Worm (Caenorhabditis elegans) whole organism, L1 larva: ENCODE results near the gene C06A8.8.
A peak's percentile ranks its signal among the peaks of the same experiment; 100 is the strongest.

ENCODE experiments used
- C04F5.9 ChIP-seq: sonication (generic microtip); optimal IDR thresholded peaks from 2 replicates; lab custom pipeline; 2016; ENCODE audit warnings: missing genetic modification characterization, missing compliant biosample characterization
- C16A3.4 ChIP-seq: fragments of 150-350 bp; optimal IDR thresholded peaks from 2 replicates; lab custom pipeline; 2014; ENCODE audit warnings: missing biosample characterization, missing genetic modification characterization
- C34B4.2 ChIP-seq: sonication (generic microtip); optimal IDR thresholded peaks from 2 replicates; lab custom pipeline; 2017; ENCODE audit warnings: mild to moderate bottlenecking, missing genetic modification characterization, missing compliant biosample characterization
- F16B12.6 ChIP-seq: fragments of 150-350 bp; optimal IDR thresholded peaks from 2 replicates; lab custom pipeline; 2014; ENCODE audit warnings: missing biosample characterization, missing genetic modification characterization
- Y116A8C.19 ChIP-seq: sonication (generic microtip); optimal IDR thresholded peaks from 2 replicates; lab custom pipeline; 2016; ENCODE audit warnings: missing compliant biosample characterization, missing genetic modification characterization, borderline replicate concordance
- blmp-1 ChIP-seq: fragments of 150-350 bp; optimal IDR thresholded peaks from 2 replicates; lab custom pipeline; 2014; ENCODE audit warnings: missing biosample characterization, missing genetic modification characterization
- ceh-63 ChIP-seq: fragments of 200-800 bp; sonication (Bioruptor generic); optimal IDR thresholded peaks from 2 replicates; lab custom pipeline; 2018; ENCODE audit warnings: mild to moderate bottlenecking, missing genetic modification characterization, missing compliant biosample characterization
- ceh-90 ChIP-seq: sonication (generic microtip); optimal IDR thresholded peaks from 2 replicates; lab custom pipeline; 2016; ENCODE audit warnings: missing genetic modification characterization, missing compliant biosample characterization
- dpl-1 ChIP-seq, 3 experiments: fragments of 150-350 bp in 2 of 3; sonication (generic microtip) in 1 of 3; optimal IDR thresholded peaks; 2 replicates each; lab custom pipeline; 2014 to 2017; ENCODE audit warnings: missing biosample characterization in 3 of 3, missing genetic modification characterization in 3 of 3, missing genetic modification reagents in 3 of 3
- dsc-1 ChIP-seq: sonication (generic microtip); optimal IDR thresholded peaks from 2 replicates; lab custom pipeline; 2016; ENCODE audit warnings: mild to moderate bottlenecking, missing genetic modification characterization, missing compliant biosample characterization
- elt-2 ChIP-seq: sonication (generic microtip); optimal IDR thresholded peaks from 2 replicates; lab custom pipeline; 2016; ENCODE audit warnings: missing genetic modification characterization, mild to moderate bottlenecking, inconsistent platforms, missing compliant biosample characterization, missing genetic modification reagents
- elt-3 ChIP-seq, 6 experiments: fragments of 150-350 bp in 1 of 6; sonication (generic microtip); optimal IDR thresholded peaks; 2 replicates each; lab custom pipeline; 2017 to 2018; ENCODE audit warnings: missing biosample characterization in 6 of 6, missing genetic modification characterization in 6 of 6, inconsistent platforms in 1 of 6
- fkh-10 ChIP-seq: sonication (generic microtip); optimal IDR thresholded peaks from 2 replicates; lab custom pipeline; 2017; ENCODE audit warnings: missing biosample characterization, missing genetic modification reagents, missing genetic modification characterization
- fkh-8 ChIP-seq: sonication (generic microtip); optimal IDR thresholded peaks from 2 replicates; lab custom pipeline; 2016; ENCODE audit warnings: mild to moderate bottlenecking, missing genetic modification characterization, missing compliant biosample characterization
- grh-1 ChIP-seq: fragments of 200-800 bp; sonication (Bioruptor generic); IDR thresholded peaks from 2 replicates; pipeline ENCODE4 v1.3.6; 2022; ENCODE audit warnings: missing genetic modification reagents, missing genetic modification characterization, missing compliant biosample characterization
- hlh-4 ChIP-seq: sonication (generic microtip); optimal IDR thresholded peaks from 2 replicates; lab custom pipeline; 2016; ENCODE audit warnings: mild to moderate bottlenecking, missing genetic modification characterization, missing compliant biosample characterization
- isw-1 ChIP-seq: fragments of 200-800 bp; sonication (Bioruptor generic); IDR thresholded peaks from 2 replicates; pipeline ENCODE4 v1.3.6; 2022; ENCODE audit warnings: missing genetic modification characterization, missing compliant biosample characterization
- lin-14 ChIP-seq: fragments of 200-800 bp; sonication (Bioruptor generic); optimal IDR thresholded peaks from 2 replicates; lab custom pipeline; 2018; ENCODE audit warnings: mild to moderate bottlenecking, missing genetic modification characterization, moderate library complexity, missing compliant biosample characterization
- lin-15B ChIP-seq: fragments of 150-350 bp; sonication (generic microtip); optimal IDR thresholded peaks from 3 replicates; lab custom pipeline; 2014; ENCODE audit warnings: missing biosample characterization, missing genetic modification characterization
- lsy-2 ChIP-seq, 2 experiments: fragments of 150-350 bp; optimal IDR thresholded peaks; 2 replicates each; lab custom pipeline; 2014; ENCODE audit warnings: missing biosample characterization in 2 of 2, missing genetic modification characterization in 2 of 2
- mab-9 ChIP-seq: fragments of 200-800 bp; sonication (Bioruptor generic); IDR thresholded peaks from 2 replicates; pipeline ENCODE4 v1.3.6; 2022; ENCODE audit warnings: missing genetic modification reagents, missing genetic modification characterization, missing compliant biosample characterization
- mdl-1 ChIP-seq, 2 experiments: fragments of 150-350 bp; optimal IDR thresholded peaks; 2 replicates each; lab custom pipeline; 2014 to 2017; ENCODE audit warnings: missing biosample characterization in 2 of 2, missing genetic modification characterization in 2 of 2, inconsistent platforms in 1 of 2
- mep-1 ChIP-seq: fragments of 150-350 bp; optimal IDR thresholded peaks from 2 replicates; lab custom pipeline; 2014; ENCODE audit warnings: missing biosample characterization, missing genetic modification characterization
- nhr-19 ChIP-seq: fragments of 200-800 bp; sonication (Bioruptor generic); conservative IDR thresholded peaks from 2 replicates; pipeline ENCODE4 v1.3.6; 2022; ENCODE audit warnings: missing genetic modification characterization, missing compliant biosample characterization
- nhr-20 ChIP-seq: sonication (generic microtip); optimal IDR thresholded peaks from 2 replicates; lab custom pipeline; 2016; ENCODE audit warnings: mild to moderate bottlenecking, missing genetic modification characterization, missing compliant biosample characterization
- nhr-28 ChIP-seq: fragments of 150-350 bp; optimal IDR thresholded peaks from 2 replicates; lab custom pipeline; 2014; ENCODE audit warnings: missing biosample characterization, missing genetic modification characterization
- nhr-47 ChIP-seq: sonication (generic microtip); optimal IDR thresholded peaks from 2 replicates; lab custom pipeline; 2016; ENCODE audit warnings: mild to moderate bottlenecking, missing genetic modification characterization, moderate library complexity, missing compliant biosample characterization
- nhr-71 ChIP-seq: sonication (generic microtip); optimal IDR thresholded peaks from 2 replicates; lab custom pipeline; 2016; ENCODE audit warnings: mild to moderate bottlenecking, missing genetic modification characterization, moderate library complexity, missing compliant biosample characterization
- nhr-77 ChIP-seq: fragments of 150-350 bp; optimal IDR thresholded peaks from 2 replicates; lab custom pipeline; 2014; ENCODE audit warnings: missing biosample characterization, missing genetic modification characterization
- nhr-85 ChIP-seq: sonication (generic microtip); peaks from one replicate; lab custom pipeline; 2016; ENCODE audit warnings: missing genetic modification characterization, inconsistent platforms, missing compliant biosample characterization
- nhr-90 ChIP-seq: sonication (generic microtip); optimal IDR thresholded peaks from 2 replicates; lab custom pipeline; 2016; ENCODE audit warnings: mild to moderate bottlenecking, missing genetic modification characterization, missing compliant biosample characterization; ENCODE audit not compliant: poor library complexity
- pag-3 ChIP-seq: sonication (generic microtip); optimal IDR thresholded peaks from 2 replicates; lab custom pipeline; 2017; ENCODE audit warnings: missing genetic modification characterization, mild to moderate bottlenecking, missing compliant biosample characterization, antibody characterized with exemption, borderline replicate concordance; ENCODE audit not compliant: insufficient read depth
- rnt-1 ChIP-seq: sonication (generic microtip); optimal IDR thresholded peaks from 2 replicates; lab custom pipeline; 2016; ENCODE audit warnings: mild to moderate bottlenecking, missing genetic modification characterization, moderate library complexity, missing compliant biosample characterization
- skn-1 ChIP-seq: fragments of 150-350 bp; optimal IDR thresholded peaks from 2 replicates; lab custom pipeline; 2014; ENCODE audit warnings: missing biosample characterization, missing genetic modification characterization
- sptf-1 ChIP-seq: fragments of 150-350 bp; optimal IDR thresholded peaks from 2 replicates; lab custom pipeline; 2014; ENCODE audit warnings: missing biosample characterization, missing genetic modification characterization
- tbx-2 ChIP-seq: sonication (generic microtip); optimal IDR thresholded peaks from 2 replicates; lab custom pipeline; 2016; ENCODE audit warnings: missing genetic modification characterization, missing compliant biosample characterization
- unc-130 ChIP-seq: fragments of 150-350 bp; optimal IDR thresholded peaks from 2 replicates; lab custom pipeline; 2017; ENCODE audit warnings: missing biosample characterization, missing genetic modification characterization, inconsistent platforms
- unc-62 ChIP-seq: fragments of 150-350 bp; optimal IDR thresholded peaks from 2 replicates; lab custom pipeline; 2014; ENCODE audit warnings: missing biosample characterization, missing genetic modification reagents, missing genetic modification characterization
- unc-86 ChIP-seq: sonication (generic microtip); optimal IDR thresholded peaks from 2 replicates; lab custom pipeline; 2016; ENCODE audit warnings: missing genetic modification characterization, missing compliant biosample characterization
- unc-98 ChIP-seq: fragments of 200-800 bp; sonication (Bioruptor generic); IDR thresholded peaks from 2 replicates; pipeline ENCODE4 v1.3.6; 2022; ENCODE audit warnings: missing genetic modification characterization, missing compliant biosample characterization
- vab-15 ChIP-seq: sonication (generic microtip); optimal IDR thresholded peaks from 2 replicates; lab custom pipeline; 2017; ENCODE audit warnings: missing genotype, mild to moderate bottlenecking, missing genetic modification characterization, missing compliant biosample characterization
- xbp-1 ChIP-seq: sonication (generic microtip); optimal IDR thresholded peaks from 2 replicates; lab custom pipeline; 2016; ENCODE audit warnings: missing genetic modification characterization, missing compliant biosample characterization
- zag-1 ChIP-seq: fragments of 150-350 bp; optimal IDR thresholded peaks from 2 replicates; lab custom pipeline; 2014; ENCODE audit warnings: missing biosample characterization, missing genetic modification characterization
- ztf-11 ChIP-seq, 2 experiments: sonication (generic microtip); optimal IDR thresholded peaks; 2 replicates each; lab custom pipeline; 2016 to 2017; ENCODE audit warnings: missing genetic modification characterization in 2 of 2, missing biosample characterization in 1 of 2, missing compliant biosample characterization in 1 of 2

The C06A8.8 gene

ce11 chrII:7801255-7801654 lies 29.4 kb upstream of the C06A8.8 start:
- TF ChIP-seq zag-1 (tag; lab: Kevin White, UChicago) (no peak), nhr-85 (tag; lab: Kevin White, UChicago) (no peak), unc-98 (GFP tag; lab: Robert Waterston, UW) (no peak), blmp-1 (tag; lab: Kevin White, UChicago) (no peak), lin-15B (no peak), mab-9 (GFP tag; lab: Robert Waterston, UW) (no peak), Y116A8C.19 (no peak), nhr-77 (tag; lab: Kevin White, UChicago) (no peak)

DNA sequence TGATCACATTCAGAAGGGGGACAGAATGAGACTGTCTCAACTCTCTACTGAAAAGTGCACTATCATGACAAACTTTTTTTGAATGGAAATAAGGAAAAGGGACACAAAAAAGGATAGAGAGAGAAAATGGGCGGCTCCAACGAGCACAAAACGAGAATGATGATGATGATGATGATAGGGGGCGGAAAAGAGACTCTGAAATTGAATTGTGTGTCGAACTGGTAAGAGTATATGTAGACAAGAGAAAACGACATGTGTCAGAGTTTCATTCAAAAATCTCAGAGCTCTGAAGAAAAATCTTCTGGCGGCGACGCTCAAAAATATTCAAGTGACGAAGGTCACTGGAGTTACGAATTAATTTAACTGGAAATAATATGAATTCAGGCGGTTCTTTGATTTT lies 23.5 kb upstream of the C06A8.8 start:
- TF ChIP-seq fkh-10 (peak; percentile 47), lin-14 (GFP tag; lab: Kevin White, UChicago) (peak; percentile 48), fkh-8 (tag; lab: Kevin White, UChicago) (no peak), nhr-28 (tag; lab: Kevin White, UChicago) (no peak)
- TF ChIP-seq, all 84 proteins: peak for 2

DNA sequence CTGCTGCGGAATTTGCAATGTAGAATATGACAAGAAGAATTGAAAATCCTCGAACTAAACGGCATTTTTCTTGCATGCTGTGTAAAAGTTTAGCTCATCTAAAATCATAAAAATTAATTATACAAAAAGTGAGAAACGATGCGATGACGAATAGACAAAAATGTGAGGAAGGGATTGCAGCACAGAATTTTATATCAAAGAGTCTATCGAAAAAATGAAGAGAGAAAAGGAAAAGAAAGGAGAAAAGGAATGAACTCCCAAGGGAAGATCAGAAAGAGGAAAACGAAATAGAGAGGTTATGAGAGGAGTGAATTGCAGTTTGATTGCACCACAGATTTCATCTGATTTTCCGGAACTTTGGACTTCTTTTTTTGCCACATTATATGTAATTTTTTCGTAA lies 22.4 kb upstream of the C06A8.8 start, which contains the start of gene glr-4:
Gene glr-4, minus strand, starts transcription at position 101 of the 400 bp plus-strand sequence.
- TF ChIP-seq xbp-1 (tag; lab: Kevin White, UChicago) (no peak), nhr-47 (tag; lab: Kevin White, UChicago) (no peak), vab-15 (tag; lab: Kevin White, UChicago) (no peak), lin-14 (GFP tag; lab: Kevin White, UChicago) (no peak), nhr-77 (tag; lab: Kevin White, UChicago) (no peak), hlh-4 (tag; lab: Kevin White, UChicago) (no peak), ceh-63 (GFP tag; lab: Kevin White, UChicago) (no peak)
- TF ChIP-seq, all 84 proteins: peak for 0

ce11 chrII:7792514-7792913 lies 20.7 kb upstream of the C06A8.8 start:
- TF ChIP-seq ceh-90 (tag; lab: Kevin White, UChicago): no peak
- TF ChIP-seq grh-1 (GFP tag; lab: Robert Waterston, UW): no peak
- TF ChIP-seq ztf-11 (tag; optimal IDR thresholded peaks at IDR 0.05; lab: Kevin White, UChicago): no peak
- no peak for TF ChIP-seq fkh-8 (tag; lab: Kevin White, UChicago)
- no peak for TF ChIP-seq nhr-71 (tag; lab: Kevin White, UChicago)
- TF ChIP-seq nhr-85 (tag; lab: Kevin White, UChicago): peak; percentile 89
- no peak for TF ChIP-seq nhr-90 (tag; lab: Kevin White, UChicago)
- no peak for TF ChIP-seq dpl-1 (GFP tag; optimal IDR thresholded peaks at IDR 0.05; lab: Kevin White, UChicago)
- no peak for TF ChIP-seq unc-98 (GFP tag; lab: Robert Waterston, UW)
- TF ChIP-seq tbx-2 (tag; lab: Kevin White, UChicago): no peak
- no peak for TF ChIP-seq C04F5.9
- TF ChIP-seq mep-1 (tag; lab: Kevin White, UChicago): peak; percentile 50
- TF ChIP-seq rnt-1 (tag; lab: Kevin White, UChicago): no peak
- TF ChIP-seq F16B12.6 (tag; lab: Kevin White, UChicago): no peak
- TF ChIP-seq unc-86 (tag; lab: Kevin White, UChicago): no peak
- TF ChIP-seq ceh-63 (GFP tag; lab: Kevin White, UChicago): no peak
- peak; percentile 50 for TF ChIP-seq blmp-1 (tag; lab: Kevin White, UChicago)
- no peak for TF ChIP-seq hlh-4 (tag; lab: Kevin White, UChicago)
- no peak for TF ChIP-seq nhr-47 (tag; lab: Kevin White, UChicago)
- TF ChIP-seq skn-1 (tag; lab: Kevin White, UChicago): no peak
- peak in 1 of 2 experiments; percentile 59 for TF ChIP-seq lsy-2 (tag; optimal IDR thresholded peaks at IDR 0.05; lab: Kevin White, UChicago)
- no peak for TF ChIP-seq nhr-77 (tag; lab: Kevin White, UChicago)
- no peak for TF ChIP-seq unc-130 (tag; lab: Kevin White, UChicago)
- TF ChIP-seq lin-15B: no peak
- TF ChIP-seq nhr-20 (tag; lab: Kevin White, UChicago): peak; percentile 26
- TF ChIP-seq C34B4.2 (tag; lab: Kevin White, UChicago): no peak
- no peak for TF ChIP-seq sptf-1
- no peak for TF ChIP-seq nhr-19 (GFP tag; lab: Robert Waterston, UW)
- TF ChIP-seq mdl-1 (tag; optimal IDR thresholded peaks at IDR 0.05; lab: Kevin White, UChicago): no peak
- TF ChIP-seq nhr-28 (tag; lab: Kevin White, UChicago): no peak
- no peak for TF ChIP-seq pag-3 (tag; lab: Kevin White, UChicago)
- TF ChIP-seq lin-14 (GFP tag; lab: Kevin White, UChicago): peak; percentile 68
- TF ChIP-seq dsc-1 (tag; lab: Kevin White, UChicago): no peak
- TF ChIP-seq elt-2 (tag; lab: Kevin White, UChicago): no peak
- no peak for TF ChIP-seq C16A3.4
- TF ChIP-seq isw-1 (GFP tag; lab: Robert Waterston, UW): no peak
- no peak for TF ChIP-seq unc-62
- peak in 2 of 6 experiments; percentile 6 to 40 for TF ChIP-seq elt-3 (tag; optimal IDR thresholded peaks at IDR 0.05; lab: Kevin White, UChicago)
- no peak for TF ChIP-seq Y116A8C.19
